Fruit fly (Drosophila melanogaster) whole organism, wandering third instar larva: ENCODE measurements around the gene Vps29.

Experiments used
- Abd-B ChIP-seq: fragments of >200 bp; optimal IDR thresholded peaks from 2 replicates; lab custom pipeline; 2017; ENCODE audit warnings: missing biosample characterization, missing genetic modification characterization
- GATAd ChIP-seq: sonication (Bioruptor generic); optimal IDR thresholded peaks from 2 replicates; lab custom pipeline; 2016; ENCODE audit warnings: missing biosample characterization, missing genetic modification characterization
- Hnf4 ChIP-seq: fragments of 200-800 bp; sonication (Bioruptor generic); optimal IDR thresholded peaks from 2 replicates; lab custom pipeline; 2016; ENCODE audit warnings: missing biosample characterization, mild to moderate bottlenecking, missing genetic modification characterization
- Jra ChIP-seq: sonication (Bioruptor generic); optimal IDR thresholded peaks from 2 replicates; lab custom pipeline; 2016; ENCODE audit warnings: missing biosample characterization, missing genetic modification characterization
- Myc ChIP-seq: fragments of >200 bp; optimal IDR thresholded peaks from 2 replicates; lab custom pipeline; 2017
- Rel ChIP-seq, 2 experiments: fragments of 200-800 bp; sonication (Bioruptor generic) in 1 of 2; optimal IDR thresholded peaks; 2 replicates in 1 of 2; 3 replicates in 1 of 2; lab custom pipeline; 2016 to 2019; ENCODE audit warnings: mild to moderate bottlenecking in 2 of 2, missing biosample characterization in 2 of 2, missing genetic modification characterization in 2 of 2, moderate library complexity in 1 of 2
- br ChIP-seq: fragments of 200-800 bp; sonication (Bioruptor generic); optimal IDR thresholded peaks from 2 replicates; lab custom pipeline; 2016; ENCODE audit warnings: missing biosample characterization, missing genetic modification characterization
- brk ChIP-seq: fragments of 200-800 bp; sonication (Bioruptor generic); optimal IDR thresholded peaks from 2 replicates; lab custom pipeline; 2016; ENCODE audit warnings: missing biosample characterization, mild to moderate bottlenecking, missing genetic modification characterization
- dsf ChIP-seq: sonication (Bioruptor generic); optimal IDR thresholded peaks from 2 replicates; lab custom pipeline; 2016; ENCODE audit warnings: missing biosample characterization, missing genetic modification characterization, borderline replicate concordance
- lola ChIP-seq: fragments of >200 bp; optimal IDR thresholded peaks from 2 replicates; lab custom pipeline; 2017; ENCODE audit warnings: missing biosample characterization, missing genetic modification characterization
- rgr ChIP-seq: fragments of 200-800 bp; sonication (Bioruptor generic); optimal IDR thresholded peaks from 3 replicates; lab custom pipeline; 2016; ENCODE audit warnings: missing biosample characterization, mild to moderate bottlenecking, missing genetic modification characterization
- sv ChIP-seq: fragments of 200-800 bp; sonication (Bioruptor generic); optimal IDR thresholded peaks from 3 replicates; lab custom pipeline; 2016; ENCODE audit warnings: missing biosample characterization, missing genetic modification characterization

- TF ChIP-seq Rel (GFP tag; optimal IDR thresholded peaks at IDR 0.05; lab: Kevin White, UChicago) (no peak), Rel (tag; optimal IDR thresholded peaks at IDR 0.05; lab: Kevin White, UChicago) (no peak), Myc (lab: Kevin White, UChicago) (no peak), lola (GFP tag; lab: Kevin White, UChicago) (no peak), sv (GFP tag; lab: Kevin White, UChicago) (no peak), dsf (GFP tag; lab: Kevin White, UChicago) (no peak), GATAd (no peak), Abd-B (no peak), brk (GFP tag; lab: Kevin White, UChicago) (no peak), Jra (GFP tag; lab: Kevin White, UChicago) (no peak), br (GFP tag; lab: Kevin White, UChicago) (no peak), rgr (GFP tag; lab: Kevin White, UChicago) (no peak), Hnf4 (no peak)
These were observed 2.1 kb downstream of the Vps29 start for dm6 chr2L:1152693-1153092.
